Worm (Caenorhabditis elegans): Measurements from ENCODE around the gene ent-2.
A peak's percentile ranks its signal among the peaks of the same experiment; 100 is the strongest.

The ent-2 gene

DNA sequence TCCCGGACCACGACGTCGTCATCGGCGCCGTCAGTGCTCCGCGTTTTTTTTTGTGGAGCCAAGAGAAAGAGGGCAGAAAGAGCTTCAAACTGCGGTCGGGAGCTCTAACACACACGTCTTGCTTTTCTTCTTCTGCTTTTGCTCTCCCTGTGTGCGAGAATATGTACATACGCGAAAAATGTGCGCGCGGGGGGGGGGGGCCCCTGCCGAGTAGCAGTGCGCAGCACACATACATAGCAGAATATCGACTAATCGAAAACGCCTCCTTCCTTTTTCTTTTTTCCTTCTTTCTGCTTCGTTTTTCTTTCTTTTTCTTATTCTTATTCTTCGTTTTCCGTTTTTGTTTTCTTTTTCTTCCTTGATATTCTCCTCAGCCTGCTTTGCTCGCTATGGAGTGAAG, 34.2 kb upstream of the ent-2 start (continued):
- no peak for TF ChIP-seq efl-3 (GFP tag; optimal IDR thresholded peaks at IDR 0.05)
- TF ChIP-seq elt-3 (tag; optimal IDR thresholded peaks at IDR 0.05), result no peak
- TF ChIP-seq pqm-1 (tag; optimal IDR thresholded peaks at IDR 0.05), result no peak
- TF ChIP-seq nhr-19 (GFP tag; conservative IDR thresholded peaks at IDR 0.05), result no peak; the same call in 1 of the 2 replicates
- TF ChIP-seq elt-2 (tag; optimal IDR thresholded peaks at IDR 0.05), result no peak
- no peak for TF ChIP-seq grh-1 (GFP tag; IDR thresholded peaks at IDR 0.05)
- no peak for TF ChIP-seq xbp-1 (tag; optimal IDR thresholded peaks at IDR 0.05)
- TF ChIP-seq dsc-1 (tag; optimal IDR thresholded peaks at IDR 0.05), result no peak
- no peak for TF ChIP-seq rnt-1 (tag; optimal IDR thresholded peaks at IDR 0.05)
- no peak for TF ChIP-seq unc-130 (tag; optimal IDR thresholded peaks at IDR 0.05)
- TF ChIP-seq ceh-88 (GFP tag; IDR thresholded peaks at IDR 0.05), result no peak
- TF ChIP-seq ztf-4 (tag; optimal IDR thresholded peaks at IDR 0.05), result no peak
- TF ChIP-seq nhr-90 (tag; optimal IDR thresholded peaks at IDR 0.05; ENCODE audit: poor library complexity), result no peak
- no peak for TF ChIP-seq egl-13 (tag; optimal IDR thresholded peaks at IDR 0.05)
- no peak for TF ChIP-seq aly-2 (tag; optimal IDR thresholded peaks at IDR 0.05)
- TF ChIP-seq aha-1 (tag; optimal IDR thresholded peaks at IDR 0.05), result no peak
- TF ChIP-seq ceh-63 (GFP tag; optimal IDR thresholded peaks at IDR 0.05), result no peak
- TF ChIP-seq zip-4 (GFP tag; optimal IDR thresholded peaks at IDR 0.05), result no peak
- TF ChIP-seq tbx-2 (tag; optimal IDR thresholded peaks at IDR 0.05), result peak; percentile 50
- peak; percentile 46 for TF ChIP-seq swsn-7 (tag; optimal IDR thresholded peaks at IDR 0.05)
- no peak for TF ChIP-seq egl-27 (tag; optimal IDR thresholded peaks at IDR 0.05)
- no peak for TF ChIP-seq vab-15 (tag; optimal IDR thresholded peaks at IDR 0.05)
- TF ChIP-seq nhr-77 (tag; optimal IDR thresholded peaks at IDR 0.05), result no peak
- TF ChIP-seq efl-1 (optimal IDR thresholded peaks at IDR 0.05), result no peak
- TF ChIP-seq efl-1 (GFP tag; optimal IDR thresholded peaks at IDR 0.05 in 1 of 2), result peak in 1 of 2 experiments; percentile 55
- TF ChIP-seq nhr-11 (tag; optimal IDR thresholded peaks at IDR 0.05), result no peak
- no peak for TF ChIP-seq tlp-1 (tag; optimal IDR thresholded peaks at IDR 0.05)
- TF ChIP-seq lin-35 (GFP tag; optimal IDR thresholded peaks at IDR 0.05), result no peak
- TF ChIP-seq fkh-10 (GFP tag; optimal IDR thresholded peaks at IDR 0.05), result peak; percentile 22
- no peak for TF ChIP-seq unc-30 (tag; optimal IDR thresholded peaks at IDR 0.05)
- no peak for TF ChIP-seq sptf-1 (tag; optimal IDR thresholded peaks at IDR 0.05)
- TF ChIP-seq nhr-28 (tag; optimal IDR thresholded peaks at IDR 0.05), result no peak
- peak; percentile 23 for TF ChIP-seq skn-1 (tag; optimal IDR thresholded peaks at IDR 0.05)
- no peak for TF ChIP-seq ces-1 (GFP tag; optimal IDR thresholded peaks at IDR 0.05)
- no peak; the same call in 1 of the 2 replicates for TF ChIP-seq isw-1 (GFP tag; IDR thresholded peaks at IDR 0.05)
- TF ChIP-seq fkh-4 (tag; optimal IDR thresholded peaks at IDR 0.05; ENCODE audit: borderline replicate concordance), result no peak
- TF ChIP-seq hlh-4 (tag; optimal IDR thresholded peaks at IDR 0.05), result no peak
- no peak for TF ChIP-seq pax-3 (tag; optimal IDR thresholded peaks at IDR 0.05)
- no peak for TF ChIP-seq nhr-84 (tag; optimal IDR thresholded peaks at IDR 0.05)
- no peak for TF ChIP-seq mdl-1 (tag; optimal IDR thresholded peaks at IDR 0.05)
- no peak for TF ChIP-seq fos-1 (tag; optimal IDR thresholded peaks at IDR 0.05)
- peak; percentile 87 for TF ChIP-seq lin-14 (GFP tag; optimal IDR thresholded peaks at IDR 0.05)
- peak; percentile 44 for TF ChIP-seq unc-86 (tag; optimal IDR thresholded peaks at IDR 0.05)
- no peak for TF ChIP-seq ceh-90 (tag; optimal IDR thresholded peaks at IDR 0.05)
- no peak for TF ChIP-seq ztf-11 (tag; optimal IDR thresholded peaks at IDR 0.05)

All from whole organism, L1 larva.